Worm (Caenorhabditis elegans) whole organism, L3 larva: ENCODE results near the gene mut-7.

Experiments used
- R02D3.7 ChIP-seq: fragments of 150-350 bp; optimal IDR thresholded peaks from 2 replicates; lab custom pipeline; 2014; ENCODE audit warnings: missing biosample characterization, missing genetic modification characterization
- ZK546.5 ChIP-seq: sonication (generic microtip); optimal IDR thresholded peaks from 2 replicates; lab custom pipeline; 2017; ENCODE audit warnings: missing biosample characterization, missing genetic modification characterization
- aly-2 ChIP-seq: fragments of 150-350 bp; optimal IDR thresholded peaks from 2 replicates; lab custom pipeline; 2014; ENCODE audit warnings: missing biosample characterization, missing genetic modification characterization
- ama-1 ChIP-seq: fragments of 150-350 bp; optimal IDR thresholded peaks from 2 replicates; lab custom pipeline; 2018
- ceh-16 ChIP-seq: sonication (generic microtip); optimal IDR thresholded peaks from 2 replicates; lab custom pipeline; 2017; ENCODE audit warnings: missing biosample characterization, missing genetic modification characterization
- ceh-28 ChIP-seq: fragments of 150-350 bp; optimal IDR thresholded peaks from 2 replicates; lab custom pipeline; 2014; ENCODE audit warnings: missing biosample characterization, missing genetic modification reagents, missing genetic modification characterization
- daf-12 ChIP-seq: fragments of 150-350 bp; optimal IDR thresholded peaks from 2 replicates; lab custom pipeline; 2014; ENCODE audit warnings: missing biosample characterization, missing genetic modification reagents, missing genetic modification characterization
- egl-5 ChIP-seq: fragments of 150-350 bp; optimal IDR thresholded peaks from 2 replicates; lab custom pipeline; 2017; ENCODE audit warnings: missing biosample characterization, missing genetic modification reagents, missing genetic modification characterization, inconsistent platforms
- elt-1 ChIP-seq: fragments of 150-350 bp; optimal IDR thresholded peaks from 2 replicates; lab custom pipeline; 2014; ENCODE audit warnings: missing biosample characterization, missing genetic modification characterization
- elt-2 ChIP-seq: sonication (generic microtip); optimal IDR thresholded peaks from 2 replicates; lab custom pipeline; 2016; ENCODE audit warnings: missing genetic modification reagents, mild to moderate bottlenecking, missing genetic modification characterization, missing compliant biosample characterization
- elt-3 ChIP-seq, 3 experiments: fragments of 150-350 bp in 1 of 3; sonication (generic microtip) in 2 of 3; optimal IDR thresholded peaks; 2 replicates in 2 of 3; 4 replicates in 1 of 3; lab custom pipeline; 2014 to 2017; ENCODE audit warnings: missing biosample characterization in 3 of 3, missing genetic modification characterization in 3 of 3
- eor-1 ChIP-seq, 2 experiments: fragments of 150-350 bp; optimal IDR thresholded peaks; 2 replicates each; lab custom pipeline; 2014 to 2018; ENCODE audit warnings: missing biosample characterization in 2 of 2, missing genetic modification characterization in 2 of 2
- fkh-10 ChIP-seq: sonication (generic microtip); optimal IDR thresholded peaks from 2 replicates; lab custom pipeline; 2017; ENCODE audit warnings: missing biosample characterization, missing genetic modification reagents, missing genetic modification characterization
- fkh-2 ChIP-seq: fragments of 150-350 bp; optimal IDR thresholded peaks from 2 replicates; lab custom pipeline; 2014; ENCODE audit warnings: missing biosample characterization, missing genetic modification reagents, missing genetic modification characterization
- lin-15B ChIP-seq: fragments of 150-350 bp; optimal IDR thresholded peaks from 2 replicates; lab custom pipeline; 2014; ENCODE audit warnings: missing biosample characterization, missing genetic modification characterization
- lin-39 ChIP-seq: fragments of 150-350 bp; optimal IDR thresholded peaks from 2 replicates; lab custom pipeline; 2018; ENCODE audit warnings: missing biosample characterization, missing genetic modification reagents, missing genetic modification characterization
- lsy-12 ChIP-seq: sonication (generic microtip); optimal IDR thresholded peaks from 2 replicates; lab custom pipeline; 2016; ENCODE audit warnings: mild to moderate bottlenecking, missing genetic modification characterization, missing compliant biosample characterization
- mdl-1 ChIP-seq: fragments of 150-350 bp; optimal IDR thresholded peaks from 2 replicates; lab custom pipeline; 2014; ENCODE audit warnings: missing biosample characterization, missing genetic modification characterization
- mml-1 ChIP-seq: fragments of 150-350 bp; sonication (generic microtip); optimal IDR thresholded peaks from 3 replicates; lab custom pipeline; 2014; ENCODE audit warnings: missing biosample characterization, missing genetic modification characterization
- nfya-1 ChIP-seq: sonication (generic microtip); optimal IDR thresholded peaks from 2 replicates; lab custom pipeline; 2017; ENCODE audit warnings: missing genetic modification characterization, mild to moderate bottlenecking, missing compliant biosample characterization, antibody characterized with exemption, moderate library complexity; ENCODE audit not compliant: insufficient read depth
- nhr-11 ChIP-seq: fragments of 150-350 bp; optimal IDR thresholded peaks from 2 replicates; lab custom pipeline; 2014; ENCODE audit warnings: missing biosample characterization, missing genetic modification characterization
- nhr-23 ChIP-seq: fragments of 150-350 bp; optimal IDR thresholded peaks from 2 replicates; lab custom pipeline; 2014; ENCODE audit warnings: missing biosample characterization, missing genetic modification reagents, missing genetic modification characterization
- nhr-25 ChIP-seq: sonication (generic microtip); optimal IDR thresholded peaks from 2 replicates; lab custom pipeline; 2017; ENCODE audit warnings: missing biosample characterization, missing genetic modification characterization
- nhr-28 ChIP-seq: fragments of 150-350 bp; optimal IDR thresholded peaks from 2 replicates; lab custom pipeline; 2014; ENCODE audit warnings: missing biosample characterization, missing genetic modification characterization
- nhr-43 ChIP-seq: sonication (generic microtip); optimal IDR thresholded peaks from 2 replicates; lab custom pipeline; 2016; ENCODE audit warnings: mild to moderate bottlenecking, missing genetic modification characterization, missing compliant biosample characterization; ENCODE audit not compliant: poor library complexity, severe bottlenecking
- nhr-76 ChIP-seq: fragments of 150-350 bp; sonication (generic microtip); optimal IDR thresholded peaks from 5 replicates; lab custom pipeline; 2014; ENCODE audit warnings: missing biosample characterization, missing genetic modification characterization
- nhr-77 ChIP-seq: fragments of 150-350 bp; optimal IDR thresholded peaks from 2 replicates; lab custom pipeline; 2014; ENCODE audit warnings: missing biosample characterization, missing genetic modification characterization
- pha-4 ChIP-seq: fragments of 150-350 bp; optimal IDR thresholded peaks from 2 replicates; lab custom pipeline; 2014; ENCODE audit warnings: missing biosample characterization, missing genetic modification reagents, missing genetic modification characterization
- pqm-1 ChIP-seq: fragments of 150-350 bp; optimal IDR thresholded peaks from 2 replicates; lab custom pipeline; 2017; ENCODE audit warnings: missing biosample characterization, missing genetic modification characterization, inconsistent platforms
- sea-2 ChIP-seq: fragments of 150-350 bp; sonication (generic microtip); optimal IDR thresholded peaks from 4 replicates; lab custom pipeline; 2014; ENCODE audit warnings: missing biosample characterization, missing genetic modification reagents, missing genetic modification characterization
- unc-62 ChIP-seq: fragments of 150-350 bp; sonication (generic microtip); optimal IDR thresholded peaks from 4 replicates; lab custom pipeline; 2014; ENCODE audit warnings: missing biosample characterization, missing genetic modification reagents, missing genetic modification characterization
- zag-1 ChIP-seq: fragments of 150-350 bp; optimal IDR thresholded peaks from 2 replicates; lab custom pipeline; 2014; ENCODE audit warnings: missing biosample characterization, missing genetic modification characterization
- ztf-11 ChIP-seq: fragments of 150-350 bp; optimal IDR thresholded peaks from 2 replicates; lab custom pipeline; 2014; ENCODE audit warnings: missing biosample characterization, missing genetic modification characterization

Gene mut-7

DNA sequence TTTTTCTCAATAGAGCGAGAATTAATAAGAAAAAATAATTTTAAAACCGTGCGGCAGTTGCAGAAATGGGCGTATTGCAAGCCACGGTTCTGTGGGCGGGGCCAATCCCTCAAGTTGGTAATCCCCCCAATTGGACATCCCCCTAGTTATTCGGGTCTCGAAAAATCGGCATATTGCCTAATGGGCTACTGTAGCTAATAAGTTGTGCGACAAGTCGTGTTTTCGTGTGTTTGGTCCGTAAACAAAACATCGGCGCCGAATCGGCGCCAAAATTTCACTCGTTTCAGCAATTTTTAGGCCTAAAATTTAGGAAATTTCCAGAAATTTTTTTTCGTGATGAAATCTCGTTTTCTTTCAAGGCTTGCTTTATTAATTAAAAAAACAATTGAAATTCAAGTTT, 37.8 kb downstream of the mut-7 start:
- no peak for TF ChIP-seq nhr-25
- no peak for TF ChIP-seq nhr-28 (tag; lab: Kevin White, UChicago)
- no peak for TF ChIP-seq zag-1 (tag; lab: Kevin White, UChicago)
- TF ChIP-seq nhr-77 (tag; lab: Kevin White, UChicago), result no peak
- TF ChIP-seq nhr-23 (tag; lab: Kevin White, UChicago), result no peak
- TF ChIP-seq ceh-28 (tag; lab: Kevin White, UChicago), result no peak
- TF ChIP-seq lin-15B (tag; lab: Kevin White, UChicago), result no peak
- no peak for TF ChIP-seq pha-4
- no peak for TF ChIP-seq nhr-76 (tag; lab: Kevin White, UChicago)
- TF ChIP-seq nfya-1 (tag; lab: Kevin White, UChicago), result no peak
- TF ChIP-seq ztf-11 (tag; lab: Kevin White, UChicago), result no peak
- TF ChIP-seq egl-5 (tag; lab: Kevin White, UChicago), result no peak
- no peak for TF ChIP-seq fkh-2
- TF ChIP-seq aly-2, result no peak
- TF ChIP-seq sea-2 (GFP tag; lab: Kevin White, UChicago), result no peak
- no peak for TF ChIP-seq lin-39 (tag; lab: Kevin White, UChicago)
- no peak for TF ChIP-seq elt-3 (tag; optimal IDR thresholded peaks at IDR 0.05; lab: Kevin White, UChicago)
- TF ChIP-seq nhr-43 (tag; lab: Kevin White, UChicago), result no peak

DNA sequence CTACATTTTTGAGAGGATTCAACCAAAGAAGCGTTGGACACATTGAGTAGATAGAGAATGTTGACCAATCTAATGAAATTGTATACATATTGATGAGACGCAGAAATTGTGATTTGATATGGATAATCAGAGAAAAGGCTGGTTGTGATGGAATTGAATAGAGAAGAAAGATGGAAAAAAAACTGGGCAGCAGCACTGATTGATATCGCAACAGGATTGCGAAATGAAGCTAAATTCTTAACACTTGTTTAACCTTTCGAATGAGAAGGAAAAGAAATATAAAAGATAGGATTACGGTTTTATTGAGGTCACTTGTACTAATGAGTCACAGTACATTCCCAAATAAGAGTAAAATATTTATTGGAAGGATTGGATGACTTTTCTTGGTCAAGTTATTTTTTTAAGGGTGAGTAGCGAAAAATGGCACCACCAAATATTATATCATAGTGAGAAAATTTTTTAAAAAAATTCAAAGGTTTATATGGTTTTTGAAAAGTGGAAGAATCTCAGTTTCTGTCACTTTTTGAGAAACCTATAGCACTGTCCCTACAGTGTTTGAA, 39.9 kb downstream of the mut-7 start:
- peak; percentile 81 for TF ChIP-seq nhr-23 (tag; lab: Kevin White, UChicago)
- no peak for TF ChIP-seq sea-2 (GFP tag; lab: Kevin White, UChicago)
- TF ChIP-seq nhr-25, result peak; percentile 23
- TF ChIP-seq nhr-43 (tag; lab: Kevin White, UChicago), result peak; percentile 27
- peak in 2 of 3 experiments; percentile 70 to 78 for TF ChIP-seq elt-3 (tag; optimal IDR thresholded peaks at IDR 0.05; lab: Kevin White, UChicago)

DNA sequence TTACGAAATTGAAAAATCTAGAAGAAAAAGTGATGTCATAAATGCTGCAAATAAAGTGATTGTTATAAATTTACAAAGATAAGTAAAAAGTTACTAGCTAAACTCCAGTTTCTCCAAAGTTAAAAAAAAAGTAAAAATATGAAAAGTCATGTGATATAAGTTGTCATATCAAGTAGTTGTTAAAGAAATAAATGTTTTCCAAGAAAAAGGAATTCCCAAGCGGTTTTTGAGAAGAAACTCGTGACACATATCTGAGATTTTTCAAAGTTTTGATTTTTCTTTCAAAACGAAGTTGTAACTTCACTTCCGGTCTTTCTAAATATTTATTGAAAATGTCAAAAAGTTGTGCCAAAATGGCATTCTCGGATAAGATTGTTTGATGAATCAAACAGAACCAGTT, 41.1 kb downstream of the mut-7 start:
- no peak for TF ChIP-seq nhr-23 (tag; lab: Kevin White, UChicago)
- TF ChIP-seq ama-1 (lab: Kevin White, UChicago), result no peak
- TF ChIP-seq daf-12 (tag; lab: Kevin White, UChicago), result no peak
- TF ChIP-seq eor-1 (tag; optimal IDR thresholded peaks at IDR 0.05; lab: Kevin White, UChicago), result no peak
- no peak for TF ChIP-seq elt-1 (tag; lab: Kevin White, UChicago)
- TF ChIP-seq pqm-1, result no peak
- no peak for TF ChIP-seq unc-62
- TF ChIP-seq nhr-25, result no peak
- TF ChIP-seq R02D3.7 (tag; lab: Kevin White, UChicago), result no peak
- TF ChIP-seq elt-2 (tag; lab: Kevin White, UChicago), result no peak
- TF ChIP-seq ZK546.5 (tag; lab: Kevin White, UChicago), result no peak
- TF ChIP-seq mml-1, result no peak
- no peak for TF ChIP-seq fkh-2

DNA sequence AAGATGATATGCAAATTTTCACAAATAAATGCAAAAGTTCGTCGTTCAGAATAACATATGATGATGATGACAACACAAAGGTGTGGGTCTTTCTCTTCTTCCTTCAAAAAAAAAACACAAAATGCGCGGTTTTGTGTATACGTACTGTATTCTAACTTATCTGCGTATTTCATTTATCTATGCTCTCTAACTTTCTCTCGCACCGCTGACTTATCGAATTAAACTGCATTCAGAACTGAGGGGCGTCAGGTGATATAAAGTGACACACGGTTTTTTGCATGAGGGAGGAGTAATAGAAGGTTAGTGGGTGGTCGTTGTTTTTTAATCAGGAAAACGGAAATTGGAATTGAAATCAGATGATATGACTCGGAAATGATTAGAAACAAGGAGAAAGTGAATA, 41.9 kb downstream of the mut-7 start, which contains the start of gene sod-4:
Gene sod-4, minus strand, starts transcription at position 109 of the 400 bp plus-strand sequence.
- TF ChIP-seq nhr-23 (tag; lab: Kevin White, UChicago), result peak; percentile 44
- TF ChIP-seq fkh-2, result no peak
- no peak for TF ChIP-seq unc-62
- no peak for TF ChIP-seq ama-1 (lab: Kevin White, UChicago)
- peak; percentile 17 for TF ChIP-seq lsy-12 (tag; lab: Kevin White, UChicago)
- TF ChIP-seq ceh-16 (tag; lab: Kevin White, UChicago), result no peak

DNA sequence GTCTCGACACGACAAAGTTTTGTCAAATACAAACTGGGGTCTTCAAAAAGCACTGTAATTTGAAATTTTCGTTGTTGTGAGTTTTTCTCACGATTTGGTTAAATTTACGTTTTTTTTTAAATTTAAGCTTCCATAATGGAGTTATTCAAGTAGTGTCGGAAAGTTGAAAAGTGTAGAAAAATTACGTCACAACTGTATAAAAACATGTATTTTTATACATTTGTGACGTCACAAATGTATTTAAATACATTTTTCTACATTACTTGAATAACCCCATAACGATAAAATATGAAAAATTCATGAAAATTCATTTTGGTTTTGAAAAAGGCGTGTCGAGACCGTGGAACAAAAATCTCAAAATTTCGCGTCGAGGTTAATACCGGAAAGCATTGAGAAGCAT, 44.8 kb downstream of the mut-7 start:
- TF ChIP-seq fkh-10 (no peak), pqm-1 (no peak), elt-3 (tag; optimal IDR thresholded peaks at IDR 0.05; lab: Kevin White, UChicago) (no peak), elt-2 (tag; lab: Kevin White, UChicago) (no peak), nhr-28 (tag; lab: Kevin White, UChicago) (no peak), sea-2 (GFP tag; lab: Kevin White, UChicago) (no peak), fkh-2 (no peak), aly-2 (no peak), mml-1 (no peak), zag-1 (tag; lab: Kevin White, UChicago) (no peak), lin-39 (tag; lab: Kevin White, UChicago) (no peak), mdl-1 (tag; lab: Kevin White, UChicago) (no peak), ceh-16 (tag; lab: Kevin White, UChicago) (no peak), nhr-76 (tag; lab: Kevin White, UChicago) (no peak), eor-1 (tag; optimal IDR thresholded peaks at IDR 0.05; lab: Kevin White, UChicago) (no peak), nhr-11 (tag; lab: Kevin White, UChicago) (no peak)
- TF ChIP-seq, all 47 proteins: peak for 0
